Fruit fly (Drosophila melanogaster) S2 (cell line): ENCODE results near the gene pck.
A peak's percentile ranks its signal among the peaks of the same experiment; 100 is the strongest.

ENCODE experiments used
- CG8478 ChIP-seq: fragments of >200 bp; optimal IDR thresholded peaks from 2 replicates; lab custom pipeline; 2018
- CTCF ChIP-seq, 2 experiments: fragments of >200 bp; optimal IDR thresholded peaks; 2 replicates each; lab custom pipeline; 2018

pck gene

DNA sequence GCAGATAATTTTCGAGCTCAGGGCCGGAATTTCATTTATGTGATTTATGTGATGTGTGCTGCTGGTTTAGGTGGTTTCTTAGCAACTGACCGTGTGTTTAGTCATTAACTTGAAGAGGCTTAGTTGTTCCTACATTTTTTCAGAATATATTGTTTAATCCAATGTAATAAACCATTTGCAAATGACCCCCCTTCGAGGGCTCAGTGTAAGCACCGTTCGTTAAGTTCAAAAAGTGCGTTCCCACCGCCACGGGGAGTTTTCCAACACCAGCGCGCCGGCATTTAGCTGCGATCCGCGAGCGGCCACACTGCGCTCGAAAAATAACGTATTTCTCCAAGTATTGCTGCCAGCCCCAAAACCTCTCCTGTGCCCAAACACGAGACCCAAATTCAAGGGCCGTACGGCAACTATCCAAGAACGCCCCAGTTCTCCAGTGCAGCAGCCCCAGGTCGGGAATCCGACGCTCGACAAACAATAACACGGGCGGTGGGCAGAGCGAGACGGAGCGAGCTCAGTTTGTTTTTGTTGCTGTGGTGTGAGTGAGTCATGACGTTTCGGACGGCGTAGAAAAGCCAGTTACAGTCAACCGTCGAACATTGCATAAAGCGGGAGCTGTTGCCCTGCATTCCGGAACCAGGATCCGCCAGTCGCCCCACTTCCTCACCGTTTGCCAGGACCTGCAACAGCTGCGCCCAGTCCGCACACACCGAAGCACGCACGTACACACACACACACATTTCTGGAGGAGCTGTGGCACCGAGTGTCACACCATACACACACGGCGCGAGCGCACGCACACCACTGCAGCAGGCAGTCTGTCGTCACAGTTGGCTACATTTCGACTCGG is 8.0 kb downstream of the pck start, which contains the start of gene rush:
TSS of gene rush (plus strand) at position 277 of the 847 bp plus-strand sequence.
- TF ChIP-seq CG8478 (lab: Kevin White, UChicago): no peak
- no peak for TF ChIP-seq CTCF (optimal IDR thresholded peaks at IDR 0.05; lab: Kevin White, UChicago)

DNA sequence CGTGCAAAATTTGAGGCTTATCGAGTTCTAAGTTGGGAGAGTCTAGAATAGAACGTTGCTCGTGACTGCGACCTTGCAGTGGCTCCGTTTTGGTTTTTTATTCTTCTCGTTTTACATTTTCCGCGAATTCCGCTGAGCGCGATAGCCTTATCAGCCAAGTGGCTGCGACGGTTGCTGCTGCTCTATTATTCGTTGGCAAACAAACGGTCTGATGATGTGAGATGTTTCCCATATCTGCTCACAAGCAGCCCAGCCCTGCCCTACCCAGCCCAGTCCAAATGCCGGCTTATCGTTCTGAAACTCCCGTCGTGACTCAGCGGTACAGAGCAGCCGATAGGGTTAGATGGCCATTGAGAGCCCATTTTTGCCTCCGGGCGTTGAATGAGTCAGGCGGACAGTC is 10.0 kb downstream of the pck start:
- TF ChIP-seq CG8478 (lab: Kevin White, UChicago) (no peak), CTCF (optimal IDR thresholded peaks at IDR 0.05; lab: Kevin White, UChicago) (no peak)

DNA sequence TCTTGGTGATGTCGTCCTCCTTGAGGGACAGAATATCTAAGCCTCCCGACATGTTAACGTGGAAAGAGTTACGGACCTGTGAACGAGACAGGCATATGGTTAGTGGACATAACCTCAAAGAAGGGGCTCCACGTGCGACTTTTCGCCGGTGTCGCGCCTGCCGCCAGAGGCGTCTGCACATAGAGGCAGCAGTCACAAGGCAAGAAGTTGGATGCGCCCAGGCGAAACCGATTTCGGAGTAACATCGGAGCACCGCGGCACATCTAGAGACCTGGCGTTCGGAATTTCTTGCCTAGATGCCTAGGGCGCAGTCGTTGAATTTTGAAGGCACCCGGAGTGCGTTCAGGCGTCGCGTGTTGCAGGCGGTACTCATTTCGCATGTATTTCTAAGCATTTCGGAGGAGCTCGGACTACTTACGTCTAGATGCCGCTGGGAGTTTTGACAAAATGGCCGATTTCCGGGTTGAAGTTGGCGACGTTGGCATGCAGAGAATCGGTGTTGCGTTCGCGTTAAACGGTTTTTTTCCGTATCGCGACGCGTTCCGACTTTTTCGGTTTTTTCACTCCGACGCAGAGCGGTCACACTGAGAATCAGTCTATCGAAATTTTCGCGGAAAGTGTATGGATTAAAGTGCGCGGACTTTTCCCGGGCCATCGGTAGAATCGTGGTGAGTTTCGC is 12.5 kb downstream of the pck start, which contains the start of the genes sta and inc:
TSS of gene sta (minus strand) at position 574 of the 679 bp plus-strand sequence.
TSS of gene inc (plus strand) at position 640 of the 679 bp plus-strand sequence.
- TF ChIP-seq CG8478 (lab: Kevin White, UChicago) (no peak), CTCF (optimal IDR thresholded peaks at IDR 0.05; lab: Kevin White, UChicago) (peak; percentile 23 to 47)

DNA sequence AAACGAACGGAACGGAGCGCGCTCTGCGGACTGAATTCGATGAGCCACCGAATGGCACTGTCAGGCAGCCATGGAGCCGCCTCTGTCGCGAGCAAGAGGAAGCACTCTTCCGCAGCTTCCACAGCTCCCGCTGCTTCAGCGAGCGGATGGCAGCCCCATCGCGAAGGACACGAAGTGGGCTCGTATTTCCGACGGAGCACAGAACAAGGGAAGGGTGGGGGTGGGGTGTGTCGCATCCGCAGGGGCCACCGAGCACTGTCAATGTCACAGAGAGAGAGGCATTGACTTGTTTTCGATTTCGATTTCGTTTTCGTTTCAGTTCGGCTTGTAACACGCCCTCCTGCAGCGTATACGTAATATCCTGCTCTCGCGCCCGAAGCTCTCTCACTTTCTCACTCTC is 37.3 kb downstream of the pck start, which contains the start of gene Nmdar2:
TSS of gene Nmdar2 (minus strand) at position 59 of the 400 bp plus-strand sequence.
- TF ChIP-seq CG8478 (lab: Kevin White, UChicago) (no peak), CTCF (optimal IDR thresholded peaks at IDR 0.05; lab: Kevin White, UChicago) (no peak)

DNA sequence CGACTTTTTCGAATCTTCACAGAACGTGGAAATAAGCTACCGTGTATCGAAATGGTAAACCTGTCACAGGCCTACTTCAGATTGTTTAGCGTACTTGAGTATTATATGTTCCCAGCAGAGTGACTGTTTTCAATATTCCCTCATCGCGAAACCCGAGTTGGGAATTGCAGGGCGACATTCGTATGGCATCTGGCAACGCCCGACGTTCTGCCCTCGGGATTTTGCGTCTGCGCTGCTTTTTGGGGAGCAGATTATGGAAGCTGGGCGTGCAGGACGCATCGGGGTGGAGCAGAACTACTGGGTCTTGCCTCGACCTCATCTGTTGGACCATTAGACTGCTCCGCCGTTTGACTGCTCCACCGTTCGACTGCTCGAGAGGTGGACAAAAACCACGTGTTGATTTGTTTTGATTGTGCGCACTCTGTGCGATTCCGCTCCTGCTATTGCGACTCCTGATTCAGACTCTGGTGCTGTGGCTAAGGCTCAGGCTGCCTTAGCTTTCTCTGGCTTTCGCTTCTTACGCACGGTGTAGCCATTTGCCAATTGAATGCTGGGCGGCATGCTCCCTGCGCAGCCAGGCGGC is 37.9 kb downstream of the pck start:
- TF ChIP-seq CTCF (optimal IDR thresholded peaks at IDR 0.05; lab: Kevin White, UChicago) (no peak), CG8478 (lab: Kevin White, UChicago) (no peak)

DNA sequence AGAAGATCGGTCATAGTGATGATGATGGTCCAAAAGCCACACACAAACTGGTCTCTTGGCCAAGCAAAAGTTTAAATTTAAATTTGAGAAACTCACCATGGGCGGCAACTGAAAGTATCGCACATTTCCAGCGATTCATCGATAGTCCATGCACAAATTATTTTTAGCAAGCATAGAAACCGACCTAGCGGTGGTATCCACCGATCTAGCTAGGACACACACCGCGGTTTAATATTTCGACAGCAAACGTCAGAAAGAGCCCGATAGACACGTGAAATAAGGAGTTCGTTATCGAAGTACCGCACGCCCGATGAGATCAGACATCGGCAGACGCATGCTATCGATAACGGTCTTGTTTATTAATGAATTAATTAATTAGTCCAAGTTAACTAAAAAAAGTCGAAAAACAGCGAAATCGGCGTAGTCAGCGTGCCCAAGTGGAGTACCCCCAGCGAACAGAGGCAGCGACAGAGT is 42.3 kb downstream of the pck start, which contains the start of gene CG14795:
TSS of gene CG14795 (minus strand) at position 51 of the 474 bp plus-strand sequence.
- TF ChIP-seq CG8478 (lab: Kevin White, UChicago) (no peak), CTCF (optimal IDR thresholded peaks at IDR 0.05; lab: Kevin White, UChicago) (peak; percentile 67 to 70)

DNA sequence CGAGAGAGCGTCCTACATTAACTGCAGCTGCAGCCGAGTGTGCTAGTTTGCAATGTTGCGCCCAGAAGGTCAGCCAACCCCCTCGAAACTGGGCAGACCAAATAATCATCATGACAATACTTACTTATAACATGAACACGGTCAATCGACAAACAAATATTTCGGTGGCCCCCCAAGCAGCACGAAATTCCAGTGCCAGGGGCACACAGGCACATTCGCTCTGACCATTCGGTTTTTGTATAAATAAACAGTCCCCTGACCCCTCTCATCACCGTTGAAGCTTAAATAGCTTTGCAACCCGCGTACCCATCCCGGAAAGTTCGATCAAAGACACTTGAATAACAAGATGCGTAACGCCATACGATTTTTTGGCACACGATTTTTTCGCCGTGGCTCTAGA is 43.4 kb downstream of the pck start:
- TF ChIP-seq CTCF (optimal IDR thresholded peaks at IDR 0.05; lab: Kevin White, UChicago) (no peak), CG8478 (lab: Kevin White, UChicago) (no peak)

DNA sequence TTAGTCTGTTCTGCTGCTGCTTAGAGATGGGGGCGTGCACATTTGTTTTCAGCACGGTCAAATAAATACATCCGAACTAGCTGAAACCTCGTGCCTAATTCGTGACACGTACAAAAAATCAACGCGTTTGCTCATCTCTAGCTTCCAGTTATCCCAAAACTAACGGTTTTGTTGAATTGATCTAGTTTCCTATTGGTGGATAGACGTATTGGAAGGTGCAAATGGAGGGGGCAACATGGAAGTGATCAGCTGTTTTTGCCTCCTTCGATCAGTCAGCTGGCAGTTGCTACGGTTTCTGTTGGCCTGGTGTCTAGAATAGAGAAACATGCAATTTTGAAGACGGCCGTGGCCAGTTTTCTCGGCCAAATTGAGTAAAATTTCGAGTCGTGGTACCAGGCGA is 47.2 kb downstream of the pck start:
- TF ChIP-seq CTCF (optimal IDR thresholded peaks at IDR 0.05; lab: Kevin White, UChicago): no peak
- TF ChIP-seq CG8478 (lab: Kevin White, UChicago): no peak
